Worm (Caenorhabditis elegans): ENCODE measurements around the gene sra-28.

DNA sequence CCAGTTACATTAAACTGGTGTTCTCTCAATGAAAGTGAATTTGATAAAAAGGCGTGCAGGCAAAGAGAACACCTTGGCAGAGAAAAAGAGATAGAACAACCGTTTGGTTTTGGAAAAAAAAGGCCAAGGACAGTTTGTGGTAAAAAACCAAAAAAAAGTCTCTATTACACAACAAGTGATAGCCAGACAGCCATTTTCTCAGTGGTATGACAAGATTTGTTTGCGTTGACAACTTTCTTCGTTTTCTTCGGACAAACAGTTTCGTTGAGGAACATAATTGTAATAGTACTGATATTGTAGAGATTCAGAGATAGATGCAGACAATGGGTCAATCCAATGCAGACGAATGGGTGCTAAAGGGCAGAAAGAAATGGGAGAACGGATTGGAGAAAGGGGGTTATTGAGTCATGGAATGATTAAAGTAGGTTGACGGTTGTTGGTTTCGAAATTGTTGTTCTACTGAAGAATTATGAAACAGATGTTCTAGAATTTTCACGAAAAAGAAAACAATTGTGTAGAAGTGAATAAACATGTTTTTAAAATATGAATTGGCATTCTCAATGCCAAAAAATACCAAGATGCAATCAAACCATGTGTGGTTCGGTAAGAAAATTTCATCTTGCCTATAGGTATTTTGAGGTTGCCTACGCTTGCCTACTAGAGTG is 11.2 kb downstream of the sra-28 start:
- TF ChIP-seq F13C5.2 (tag; optimal IDR thresholded peaks at IDR 0.05) (no peak), tbx-37 (GFP tag; conservative IDR thresholded peaks at IDR 0.05) (no peak), ama-1 (optimal IDR thresholded peaks at IDR 0.05) (no peak)
